Worm (Caenorhabditis elegans) whole organism, early embryonic: ENCODE results near the gene srh-141.

Experiments used
- B0310.2 ChIP-seq: sonication (generic microtip); optimal IDR thresholded peaks from 2 replicates; lab custom pipeline; 2016; ENCODE audit warnings: mild to moderate bottlenecking, missing genetic modification characterization, missing compliant biosample characterization
- F13C5.2 ChIP-seq: sonication (generic microtip); optimal IDR thresholded peaks from 2 replicates; lab custom pipeline; 2017; ENCODE audit warnings: mild to moderate bottlenecking, missing genetic modification characterization, inconsistent platforms, missing compliant biosample characterization
- aly-1 ChIP-seq: sonication (generic microtip); optimal IDR thresholded peaks from 2 replicates; lab custom pipeline; 2016; ENCODE audit warnings: missing genetic modification characterization, missing compliant biosample characterization
- ama-1 ChIP-seq: fragments of 150-350 bp; optimal IDR thresholded peaks from 2 replicates; lab custom pipeline; 2014
- flt-1 ChIP-seq: fragments of 200-800 bp; sonication (Bioruptor generic); IDR thresholded peaks from 2 replicates; pipeline ENCODE4 v1.3.6; 2022; ENCODE audit warnings: missing genetic modification characterization, missing compliant biosample characterization
- hmbx-1 ChIP-seq: sonication (generic microtip); optimal IDR thresholded peaks from 2 replicates; lab custom pipeline; 2016; ENCODE audit warnings: mild to moderate bottlenecking, missing genetic modification characterization, missing compliant biosample characterization
- hnd-1 ChIP-seq: sonication (generic microtip); optimal IDR thresholded peaks from 2 replicates; lab custom pipeline; 2016; ENCODE audit warnings: missing genetic modification characterization, missing compliant biosample characterization
- scrt-1 ChIP-seq: fragments of 200-800 bp; sonication (Bioruptor generic); IDR thresholded peaks from 2 replicates; pipeline ENCODE4 v1.3.6; 2022; ENCODE audit warnings: missing genetic modification characterization, missing compliant biosample characterization
- sea-1 ChIP-seq: fragments of 200-800 bp; sonication (Bioruptor generic); conservative IDR thresholded peaks from 2 replicates; pipeline ENCODE4 v1.3.6; 2022; ENCODE audit warnings: missing genetic modification characterization, missing compliant biosample characterization
- tbx-11 ChIP-seq: fragments of 200-800 bp; sonication (Bioruptor generic); IDR thresholded peaks from 2 replicates; pipeline ENCODE4 v1.3.6; 2022; ENCODE audit warnings: missing genetic modification characterization, missing compliant biosample characterization
- tbx-37 ChIP-seq: fragments of 200-800 bp; sonication (Bioruptor generic); conservative IDR thresholded peaks from 2 replicates; pipeline ENCODE4 v1.3.6; 2022; ENCODE audit warnings: missing genetic modification reagents, missing genetic modification characterization, missing compliant biosample characterization
- tra-4 ChIP-seq: sonication (generic microtip); optimal IDR thresholded peaks from 2 replicates; lab custom pipeline; 2017; ENCODE audit warnings: missing genetic modification characterization, missing compliant biosample characterization

- TF ChIP-seq scrt-1 (no peak), hnd-1 (tag; lab: Kevin White, UChicago) (no peak), flt-1 (GFP tag; lab: Robert Waterston, UW) (no peak), hmbx-1 (tag; lab: Kevin White, UChicago) (no peak), sea-1 (GFP tag; lab: Robert Waterston, UW) (no peak), ama-1 (no peak), tbx-11 (GFP tag; lab: Robert Waterston, UW) (no peak), aly-1 (tag; lab: Kevin White, UChicago) (no peak), tbx-37 (GFP tag; lab: Robert Waterston, UW) (no peak), B0310.2 (no peak), tra-4 (tag; lab: Kevin White, UChicago) (no peak), F13C5.2 (tag; lab: Kevin White, UChicago) (no peak)
Observed at ce11 chrV:16429503-16429902, 14.2 kb upstream of the srh-141 start, which contains the start of gene F26D2.10.
